Worm (Caenorhabditis elegans) whole organism, late embryonic: Measurements from ENCODE around the gene eif-3.L.
A peak's percentile ranks its signal among the peaks of the same experiment; 100 is the strongest.
"Not testable (repeated sequence)": the region's sequence is repeated elsewhere in the genome, so short reads cannot be mapped to it uniquely, and the experiment has no call there.

Source experiments
- F13H6.1 ChIP-seq: sonication (generic microtip); optimal IDR thresholded peaks from 2 replicates; lab custom pipeline; 2016; ENCODE audit warnings: missing genetic modification characterization, missing compliant biosample characterization
- ceh-14 ChIP-seq: sonication (generic microtip); optimal IDR thresholded peaks from 2 replicates; lab custom pipeline; 2016; ENCODE audit warnings: missing genotype, missing genetic modification characterization, missing compliant biosample characterization
- ceh-19 ChIP-seq: fragments of 200-800 bp; sonication (Bioruptor generic); optimal IDR thresholded peaks from 2 replicates; lab custom pipeline; 2018; ENCODE audit warnings: mild to moderate bottlenecking, missing genetic modification characterization, missing compliant biosample characterization
- ceh-2 ChIP-seq: sonication (generic microtip); optimal IDR thresholded peaks from 2 replicates; lab custom pipeline; 2016; ENCODE audit warnings: missing genotype, missing genetic modification characterization, missing compliant biosample characterization
- ceh-24 ChIP-seq: sonication (generic microtip); optimal IDR thresholded peaks from 2 replicates; lab custom pipeline; 2016; ENCODE audit warnings: mild to moderate bottlenecking, missing genetic modification characterization, missing compliant biosample characterization
- ceh-45 ChIP-seq: fragments of 200-800 bp; sonication (Bioruptor generic); IDR thresholded peaks from 2 replicates; pipeline ENCODE4 v1.3.6; 2022; ENCODE audit warnings: missing genetic modification reagents, missing genetic modification characterization, missing compliant biosample characterization
- ceh-48 ChIP-seq: sonication (generic microtip); optimal IDR thresholded peaks from 2 replicates; lab custom pipeline; 2016; ENCODE audit warnings: missing genetic modification characterization, inconsistent platforms, missing compliant biosample characterization
- ceh-6 ChIP-seq: fragments of 200-800 bp; sonication (Bioruptor generic); optimal IDR thresholded peaks from 2 replicates; lab custom pipeline; 2018; ENCODE audit warnings: mild to moderate bottlenecking, missing genetic modification characterization, missing compliant biosample characterization
- ceh-9 ChIP-seq: sonication (generic microtip); optimal IDR thresholded peaks from 2 replicates; lab custom pipeline; 2016; ENCODE audit warnings: mild to moderate bottlenecking, missing genetic modification characterization, inconsistent platforms, missing compliant biosample characterization
- dmd-4 ChIP-seq: sonication (generic microtip); optimal IDR thresholded peaks from 2 replicates; lab custom pipeline; 2016; ENCODE audit warnings: borderline replicate concordance, missing genetic modification characterization, missing compliant biosample characterization
- elt-4 ChIP-seq: sonication (generic microtip); optimal IDR thresholded peaks from 2 replicates; lab custom pipeline; 2016; ENCODE audit warnings: missing genetic modification characterization, missing compliant biosample characterization
- ets-4 ChIP-seq: sonication (generic microtip); optimal IDR thresholded peaks from 2 replicates; lab custom pipeline; 2016; ENCODE audit warnings: missing genetic modification characterization, missing compliant biosample characterization
- eyg-1 ChIP-seq: sonication (generic microtip); optimal IDR thresholded peaks from 2 replicates; lab custom pipeline; 2016; ENCODE audit warnings: missing genotype, missing genetic modification characterization, missing compliant biosample characterization
- fkh-10 ChIP-seq: fragments of 150-350 bp; optimal IDR thresholded peaks from 2 replicates; lab custom pipeline; 2014; ENCODE audit warnings: missing biosample characterization, missing genetic modification reagents, missing genetic modification characterization
- fkh-6 ChIP-seq: sonication (generic microtip); optimal IDR thresholded peaks from 2 replicates; lab custom pipeline; 2016; ENCODE audit warnings: missing genetic modification characterization, missing compliant biosample characterization
- hlh-13 ChIP-seq: fragments of 200-800 bp; sonication (Bioruptor generic); optimal IDR thresholded peaks from 2 replicates; lab custom pipeline; 2018; ENCODE audit warnings: mild to moderate bottlenecking, missing genetic modification characterization, missing compliant biosample characterization
- hlh-30 ChIP-seq: sonication (generic microtip); optimal IDR thresholded peaks from 2 replicates; lab custom pipeline; 2017; ENCODE audit warnings: antibody characterized with exemption, missing genetic modification characterization, missing compliant biosample characterization; ENCODE audit not compliant: insufficient read depth
- hlh-6 ChIP-seq: sonication (generic microtip); optimal IDR thresholded peaks from 2 replicates; lab custom pipeline; 2016; ENCODE audit warnings: missing genotype, missing genetic modification characterization, missing compliant biosample characterization
- lin-11 ChIP-seq: fragments of 200-800 bp; sonication (Bioruptor generic); optimal IDR thresholded peaks from 2 replicates; lab custom pipeline; 2018; ENCODE audit warnings: mild to moderate bottlenecking, missing genetic modification characterization, missing compliant biosample characterization
- nhr-232 ChIP-seq: sonication (generic microtip); optimal IDR thresholded peaks from 2 replicates; lab custom pipeline; 2016; ENCODE audit warnings: missing genetic modification characterization, missing compliant biosample characterization
- odd-2 ChIP-seq: sonication (generic microtip); optimal IDR thresholded peaks from 2 replicates; lab custom pipeline; 2017; ENCODE audit warnings: antibody characterized with exemption, mild to moderate bottlenecking, missing genetic modification characterization, missing compliant biosample characterization
- pat-9 ChIP-seq: fragments of 200-800 bp; sonication (Bioruptor generic); optimal IDR thresholded peaks from 2 replicates; lab custom pipeline; 2018; ENCODE audit warnings: mild to moderate bottlenecking, missing genetic modification characterization, moderate library complexity, missing compliant biosample characterization
- pha-2 ChIP-seq: sonication (generic microtip); optimal IDR thresholded peaks from 2 replicates; lab custom pipeline; 2017; ENCODE audit warnings: mild to moderate bottlenecking, missing genetic modification characterization, missing compliant biosample characterization
- ref-2 ChIP-seq: sonication (generic microtip); optimal IDR thresholded peaks from 2 replicates; lab custom pipeline; 2016; ENCODE audit warnings: missing genetic modification characterization, missing compliant biosample characterization
- sdc-2 ChIP-seq: sonication (generic microtip); optimal IDR thresholded peaks from 2 replicates; lab custom pipeline; 2016; ENCODE audit warnings: missing genotype, missing genetic modification characterization, missing compliant biosample characterization
- sox-4 ChIP-seq: sonication (generic microtip); optimal IDR thresholded peaks from 2 replicates; lab custom pipeline; 2017; ENCODE audit warnings: mild to moderate bottlenecking, missing genetic modification characterization, inconsistent platforms, missing compliant biosample characterization
- tbx-7 ChIP-seq: sonication (generic microtip); optimal IDR thresholded peaks from 2 replicates; lab custom pipeline; 2016; ENCODE audit warnings: missing genotype, missing genetic modification characterization, missing compliant biosample characterization
- ttx-3 ChIP-seq: sonication (generic microtip); optimal IDR thresholded peaks from 2 replicates; lab custom pipeline; 2016; ENCODE audit warnings: missing genetic modification reagents, missing genetic modification characterization, missing compliant biosample characterization
- unc-42 ChIP-seq: sonication (generic microtip); optimal IDR thresholded peaks from 2 replicates; lab custom pipeline; 2016; ENCODE audit warnings: missing genotype, missing genetic modification characterization, missing compliant biosample characterization
- unc-55 ChIP-seq: sonication (generic microtip); optimal IDR thresholded peaks from 2 replicates; lab custom pipeline; 2017; ENCODE audit warnings: missing biosample characterization, missing genetic modification reagents, missing genetic modification characterization

The eif-3.L gene

ce11 chrII:5642110-5642509 lies 19.8 kb upstream of the eif-3.L start:
- no peak for TF ChIP-seq eyg-1
- no peak for TF ChIP-seq ceh-19 (GFP tag; lab: Kevin White, UChicago)
- TF ChIP-seq pat-9 (tag; lab: Kevin White, UChicago): no peak
- TF ChIP-seq lin-11 (tag; lab: Kevin White, UChicago): no peak
- TF ChIP-seq, all 69 proteins: peak for 0

- TF ChIP-seq eyg-1 (no peak), elt-4 (tag; lab: Kevin White, UChicago) (peak; percentile 41)
- TF ChIP-seq, all 69 proteins: peak for 1
These were observed 18.2 kb upstream of the eif-3.L start for ce11 chrII:5640362-5641079.

DNA sequence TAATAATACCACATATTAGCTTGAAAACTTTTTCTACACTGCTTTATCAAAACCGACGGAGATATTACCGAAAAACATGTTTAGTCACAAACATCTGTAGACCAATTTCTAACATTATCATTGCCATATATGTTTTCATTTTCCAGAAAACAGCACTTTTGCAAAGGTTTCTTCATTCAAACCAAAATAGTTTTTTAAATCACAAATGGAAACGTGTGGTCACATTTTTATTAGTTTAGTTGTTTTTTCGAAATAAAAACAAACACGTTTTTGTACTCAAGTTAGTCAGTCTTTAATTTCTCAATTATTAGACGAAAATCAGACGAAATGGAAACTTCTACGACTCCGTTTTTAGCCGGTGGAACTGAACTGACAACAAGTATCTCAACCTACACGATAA lies 15.8 kb upstream of the eif-3.L start, which contains the start of gene F59E12.3:
Gene F59E12.3, plus strand, starts transcription at position 301 of the 400 bp plus-strand sequence.
- no peak for TF ChIP-seq ref-2
- no peak for TF ChIP-seq fkh-6
- TF ChIP-seq sdc-2: no peak
- TF ChIP-seq tbx-7: no peak

DNA sequence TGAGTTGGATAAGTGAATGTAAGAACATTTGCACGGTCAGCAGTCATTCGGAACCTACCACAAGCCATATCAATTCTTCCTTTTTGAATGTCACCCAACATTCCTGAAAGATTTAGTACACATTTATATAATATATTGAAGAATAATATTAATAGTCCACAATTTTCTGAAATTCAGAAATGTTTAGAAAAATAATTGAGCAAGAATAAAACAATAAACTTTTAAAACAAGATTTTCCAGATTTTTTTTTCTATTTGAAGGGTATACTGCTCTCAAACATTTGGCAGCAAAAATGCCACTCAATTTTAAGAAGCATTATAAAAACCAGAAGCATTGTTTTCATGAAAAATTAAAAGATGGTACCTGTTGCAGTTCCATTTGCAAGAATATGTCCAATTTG lies 14.5 kb upstream of the eif-3.L start, which contains the start of gene F59E12.8:
Gene F59E12.8, minus strand, starts transcription at position 101 of the 400 bp plus-strand sequence.
- no peak for TF ChIP-seq hlh-6 (tag; lab: Kevin White, UChicago)
- TF ChIP-seq F13H6.1 (tag; lab: Kevin White, UChicago): no peak
- TF ChIP-seq hlh-30 (tag; lab: Kevin White, UChicago): no peak
- TF ChIP-seq unc-42 (tag; lab: Kevin White, UChicago): no peak
- no peak for TF ChIP-seq ets-4 (tag; lab: Kevin White, UChicago)
- TF ChIP-seq ceh-6 (GFP tag; lab: Kevin White, UChicago): no peak
- no peak for TF ChIP-seq ttx-3
- no peak for TF ChIP-seq elt-4 (tag; lab: Kevin White, UChicago)
- TF ChIP-seq ceh-45 (GFP tag; lab: Robert Waterston, UW): no peak
- no peak for TF ChIP-seq hlh-13 (GFP tag; lab: Kevin White, UChicago)
- no peak for TF ChIP-seq ceh-24 (tag; lab: Kevin White, UChicago)
- TF ChIP-seq ceh-9 (tag; lab: Kevin White, UChicago): no peak
- TF ChIP-seq nhr-232 (tag; lab: Kevin White, UChicago): no peak
- TF ChIP-seq fkh-10 (GFP tag; lab: Kevin White, UChicago): no peak
- TF ChIP-seq pha-2 (tag; lab: Kevin White, UChicago): no peak
- no peak for TF ChIP-seq unc-55 (GFP tag; lab: Kevin White, UChicago)
- no peak for TF ChIP-seq odd-2 (tag; lab: Kevin White, UChicago)
- no peak for TF ChIP-seq sox-4 (tag; lab: Kevin White, UChicago)

DNA sequence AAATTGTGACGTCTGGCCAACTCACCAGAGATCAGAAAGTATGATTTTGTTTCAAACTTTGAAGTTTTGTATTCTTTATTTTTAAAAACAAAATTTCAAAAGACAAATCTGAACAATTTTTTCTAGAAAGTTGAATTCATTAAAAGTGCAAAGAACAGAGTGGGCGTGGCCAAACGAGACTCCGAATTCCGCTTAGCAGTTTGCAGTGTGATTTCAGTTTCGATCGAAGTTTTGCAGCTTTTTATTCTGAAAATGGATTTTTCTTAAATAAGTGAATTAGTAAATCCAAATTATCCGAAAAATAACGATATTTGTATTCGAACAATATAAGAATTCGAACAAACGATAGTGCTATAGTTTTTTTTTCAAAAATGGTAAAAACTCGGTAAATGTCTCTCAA lies 11.2 kb upstream of the eif-3.L start:
- no peak for TF ChIP-seq ceh-14 (tag; lab: Kevin White, UChicago)
- TF ChIP-seq ceh-2 (tag; lab: Kevin White, UChicago): no peak

DNA sequence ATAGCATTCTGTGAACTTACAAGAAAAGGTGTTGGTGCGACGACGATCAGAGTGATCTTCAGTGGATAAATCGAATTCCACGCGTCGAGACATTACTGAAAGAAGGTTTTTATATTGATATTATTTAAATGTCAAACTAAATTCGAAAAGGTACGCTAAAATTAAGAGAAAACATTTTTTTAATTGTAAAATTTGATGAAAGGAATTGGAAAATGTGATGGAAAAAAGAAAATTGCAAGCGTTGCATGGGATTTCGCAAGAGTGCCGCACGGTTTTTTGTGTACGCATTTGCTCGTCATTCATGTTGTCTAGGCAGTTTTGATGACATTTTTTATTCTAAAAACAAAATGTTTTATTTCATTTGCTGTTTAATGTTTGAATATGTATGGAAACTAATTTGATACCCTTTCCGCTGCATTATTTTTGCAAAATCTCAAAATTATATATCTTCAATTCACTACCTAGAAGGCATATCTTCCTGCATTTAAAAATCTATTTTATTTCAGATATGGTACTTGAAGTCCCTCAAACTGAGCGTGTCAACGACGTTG lies 8.6 kb upstream of the eif-3.L start, which contains the start of the genes F59E12.6 and npl-4.1:
Gene F59E12.6, minus strand, starts transcription at position 101 of the 551 bp plus-strand sequence.
Gene npl-4.1, plus strand, starts transcription at position 501 of the 551 bp plus-strand sequence.
- not testable (repeated sequence) for TF ChIP-seq ceh-48, sox-4, dmd-4 (tag; lab: Kevin White, UChicago)
